Worm (Caenorhabditis elegans): ENCODE data around the gene htas-1.

htas-1 gene

DNA sequence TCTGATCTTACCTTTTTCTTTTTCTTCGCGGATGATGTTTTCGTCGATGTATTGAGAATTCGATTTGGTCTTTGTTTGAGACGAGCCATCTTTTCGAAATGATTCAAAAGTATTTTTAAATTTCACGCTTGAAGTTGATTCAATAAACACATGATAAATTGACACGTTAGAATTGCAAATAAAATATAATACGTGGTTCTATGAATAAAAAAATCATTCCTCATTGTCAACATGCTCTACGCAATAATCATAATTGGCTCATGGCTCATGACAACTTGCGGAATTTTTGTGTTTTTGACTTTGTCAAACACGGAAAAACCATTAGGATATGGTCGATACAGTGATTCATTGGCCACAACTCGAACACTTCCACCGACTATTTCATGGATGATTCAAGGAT is at the start of gene htas-1, which contains the start of gene ZK1251.3:
Gene htas-1, minus strand, starts transcription at position 101 of the 400 bp plus-strand sequence.
Gene ZK1251.3, plus strand, starts transcription at position 226 of the 400 bp plus-strand sequence.
- no peak for TF ChIP-seq ces-1 (GFP tag; optimal IDR thresholded peaks at IDR 0.05)

ce11 chrIV:9728376-9728775 is 45.0 kb upstream of the htas-1 start, which contains the start of gene nhr-100:
Gene nhr-100, plus strand, starts transcription at chrIV:9728676.
- no peak for TF ChIP-seq M03D4.4 (tag; optimal IDR thresholded peaks at IDR 0.05)

DNA sequence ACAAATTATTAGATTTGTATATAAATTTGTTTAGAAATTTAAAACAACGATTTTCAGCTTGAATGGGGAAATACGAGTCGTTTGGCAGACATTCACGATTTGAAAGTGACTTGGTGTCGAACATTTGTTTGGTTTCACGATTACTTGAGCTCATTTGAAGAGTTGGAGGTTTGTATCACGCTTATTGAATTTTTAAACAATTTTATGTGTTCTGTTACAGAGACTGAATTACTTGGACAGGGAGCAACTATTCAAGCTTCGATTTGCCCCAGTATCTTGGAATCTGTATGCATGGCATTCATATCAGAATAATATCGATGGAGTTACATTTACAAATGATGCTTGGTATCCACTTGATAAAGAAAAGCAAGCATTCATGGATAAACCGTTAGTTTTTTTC is 43.9 kb upstream of the htas-1 start:
- no peak for TF ChIP-seq mab-5 (tag; optimal IDR thresholded peaks at IDR 0.05)
- TF ChIP-seq cnd-1 (tag; optimal IDR thresholded peaks at IDR 0.05), result no peak
- TF ChIP-seq lin-32 (GFP tag; optimal IDR thresholded peaks at IDR 0.05), result no peak
- no peak for TF ChIP-seq pha-4 (tag; optimal IDR thresholded peaks at IDR 0.05)
- no peak for TF ChIP-seq blmp-1 (tag; optimal IDR thresholded peaks at IDR 0.05)
- no peak for TF ChIP-seq nhr-76 (tag; optimal IDR thresholded peaks at IDR 0.05)
- TF ChIP-seq snpc-4 (tag; optimal IDR thresholded peaks at IDR 0.05), result no peak
- TF ChIP-seq nhr-237 (tag; optimal IDR thresholded peaks at IDR 0.05), result no peak
- no peak for TF ChIP-seq ceh-43 (GFP tag; optimal IDR thresholded peaks at IDR 0.05)
- no peak for TF ChIP-seq drap-1 (GFP tag; optimal IDR thresholded peaks at IDR 0.05)
- no peak for TF ChIP-seq lsy-2 (tag; optimal IDR thresholded peaks at IDR 0.05)
- TF ChIP-seq unc-62 (GFP tag; optimal IDR thresholded peaks at IDR 0.05), result no peak
- TF ChIP-seq lin-13 (tag; optimal IDR thresholded peaks at IDR 0.05), result no peak
- TF ChIP-seq sem-2 (GFP tag; optimal IDR thresholded peaks at IDR 0.05), result no peak
- TF ChIP-seq flh-1 (GFP tag; optimal IDR thresholded peaks at IDR 0.05), result no peak
- TF ChIP-seq bed-3 (GFP tag; optimal IDR thresholded peaks at IDR 0.05), result no peak
- no peak for TF ChIP-seq nhr-2 (tag; optimal IDR thresholded peaks at IDR 0.05)

- TF ChIP-seq elt-1 (tag; optimal IDR thresholded peaks at IDR 0.05; ENCODE audit: borderline replicate concordance, insufficient read depth) (no peak), pha-4 (tag; optimal IDR thresholded peaks at IDR 0.05) (no peak), nhr-12 (tag; optimal IDR thresholded peaks at IDR 0.05) (no peak), ces-1 (GFP tag; optimal IDR thresholded peaks at IDR 0.05) (no peak), ceh-39 (tag; optimal IDR thresholded peaks at IDR 0.05) (no peak), nhr-76 (tag; optimal IDR thresholded peaks at IDR 0.05) (no peak), cnd-1 (tag; optimal IDR thresholded peaks at IDR 0.05) (no peak), lsy-2 (tag; optimal IDR thresholded peaks at IDR 0.05) (no peak), tbx-8 (GFP tag; optimal IDR thresholded peaks at IDR 0.05) (no peak), mls-2 (tag; optimal IDR thresholded peaks at IDR 0.05) (no peak), flh-1 (GFP tag; optimal IDR thresholded peaks at IDR 0.05) (no peak), mab-5 (tag; optimal IDR thresholded peaks at IDR 0.05) (no peak), M03D4.4 (tag; optimal IDR thresholded peaks at IDR 0.05) (no peak), nhr-2 (tag; optimal IDR thresholded peaks at IDR 0.05) (no peak), ceh-83 (GFP tag; optimal IDR thresholded peaks at IDR 0.05) (no peak), bed-3 (GFP tag; optimal IDR thresholded peaks at IDR 0.05) (no peak), hlh-1 (tag; optimal IDR thresholded peaks at IDR 0.05) (no peak), sem-2 (GFP tag; optimal IDR thresholded peaks at IDR 0.05) (no peak), nhr-237 (tag; optimal IDR thresholded peaks at IDR 0.05) (no peak), unc-120 (tag; optimal IDR thresholded peaks at IDR 0.05; ENCODE audit: poor library complexity, severe bottlenecking) (no peak)
Measured at ce11 chrIV:9725468-9725985, 42.2 kb upstream of the htas-1 start.

DNA sequence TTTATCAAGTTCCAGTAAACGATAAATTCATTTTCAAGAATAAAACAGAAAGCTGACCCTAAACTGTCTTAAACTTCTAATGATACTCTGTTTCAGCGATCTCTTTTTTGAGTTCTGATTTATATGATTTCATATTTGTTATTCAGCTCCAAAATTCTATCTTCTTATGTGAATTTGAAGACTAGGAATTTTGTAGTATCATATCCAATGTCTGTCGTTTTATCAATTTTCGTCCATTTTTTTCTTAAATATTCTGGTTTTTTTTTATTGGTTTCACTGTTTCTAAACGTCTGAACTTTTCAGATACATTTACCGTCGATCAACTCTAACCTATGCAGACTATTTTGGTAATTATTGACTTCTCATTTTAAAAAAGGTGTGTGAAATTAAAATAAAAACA is 41.6 kb upstream of the htas-1 start, which contains the start of the genes nhr-138 and C28D4.18:
Gene nhr-138, plus strand, starts transcription at position 304 of the 400 bp plus-strand sequence.
Gene C28D4.18, plus strand, starts transcription at position 333 of the 400 bp plus-strand sequence.
- TF ChIP-seq mls-2 (tag; optimal IDR thresholded peaks at IDR 0.05) (no peak), ces-1 (GFP tag; optimal IDR thresholded peaks at IDR 0.05) (no peak), zip-8 (tag; optimal IDR thresholded peaks at IDR 0.05) (no peak), unc-120 (tag; optimal IDR thresholded peaks at IDR 0.05; ENCODE audit: poor library complexity, severe bottlenecking) (no peak), ceh-43 (GFP tag; optimal IDR thresholded peaks at IDR 0.05) (no peak), blmp-1 (tag; optimal IDR thresholded peaks at IDR 0.05) (no peak), ceh-83 (GFP tag; optimal IDR thresholded peaks at IDR 0.05) (no peak), ceh-39 (tag; optimal IDR thresholded peaks at IDR 0.05) (no peak), sem-2 (GFP tag; optimal IDR thresholded peaks at IDR 0.05) (no peak), mab-5 (tag; optimal IDR thresholded peaks at IDR 0.05) (no peak), unc-39 (tag; optimal IDR thresholded peaks at IDR 0.05) (no peak), pha-4 (tag; optimal IDR thresholded peaks at IDR 0.05) (no peak), ztf-11 (tag; optimal IDR thresholded peaks at IDR 0.05) (no peak), elt-1 (tag; optimal IDR thresholded peaks at IDR 0.05; ENCODE audit: borderline replicate concordance, insufficient read depth) (no peak), M03D4.4 (tag; optimal IDR thresholded peaks at IDR 0.05) (no peak), tbx-8 (GFP tag; optimal IDR thresholded peaks at IDR 0.05) (no peak), snpc-4 (tag; optimal IDR thresholded peaks at IDR 0.05) (no peak), lsy-2 (tag; optimal IDR thresholded peaks at IDR 0.05) (no peak), nhr-28 (tag; optimal IDR thresholded peaks at IDR 0.05) (no peak)

All from whole organism, mixed stage, embryonic.